Fruit fly (Drosophila melanogaster) whole organism, embryonic: ENCODE measurements around the gene Mybbp1A.

Source experiments
- BEAF-32 ChIP-seq: fragments of 200-800 bp; sonication (Bioruptor generic); optimal IDR thresholded peaks from 3 replicates; lab custom pipeline; 2017; ENCODE audit warnings: missing biosample characterization, missing genetic modification characterization, mild to moderate bottlenecking, moderate library complexity, missing genetic modification reagents
- C15 ChIP-seq: fragments of 200-800 bp; sonication (Bioruptor generic); IDR thresholded peaks from 3 replicates; pipeline ENCODE4 v1.3.6; 2022; ENCODE audit warnings: missing biosample characterization, missing genetic modification characterization
- CG11085 ChIP-seq: fragments of 200-800 bp; sonication (Bioruptor generic); IDR thresholded peaks from 2 replicates; pipeline ENCODE4 v1.3.6; 2022; ENCODE audit warnings: missing biosample characterization, missing genetic modification characterization
- CG13287 ChIP-seq: fragments of 200-800 bp; sonication (Bioruptor generic); IDR thresholded peaks from 2 replicates; pipeline ENCODE4 v1.3.6; 2022; ENCODE audit warnings: missing biosample characterization, missing genetic modification characterization; ENCODE audit not compliant: partially characterized antibody
- CG14860 ChIP-seq: fragments of 200-800 bp; sonication (Bioruptor generic); IDR thresholded peaks from 3 replicates; pipeline ENCODE4 v1.3.6; 2022; ENCODE audit warnings: missing biosample characterization, missing genetic modification characterization; ENCODE audit not compliant: partially characterized antibody
- CG15696 ChIP-seq: fragments of 200-800 bp; sonication (Bioruptor generic); optimal IDR thresholded peaks from 2 replicates; lab custom pipeline; 2019; ENCODE audit warnings: missing biosample characterization, mild to moderate bottlenecking, missing genetic modification characterization, moderate library complexity
- CG17385 ChIP-seq: fragments of 200-800 bp; sonication (Bioruptor generic); optimal IDR thresholded peaks from 3 replicates; lab custom pipeline; 2018; ENCODE audit warnings: missing biosample characterization, mild to moderate bottlenecking, missing genetic modification characterization
- CG18011 ChIP-seq: fragments of 200-800 bp; sonication (Bioruptor generic); optimal IDR thresholded peaks from 2 replicates; lab custom pipeline; 2017; ENCODE audit warnings: missing biosample characterization, missing genetic modification characterization, mild to moderate bottlenecking, moderate library complexity, missing genotype
- CG18262 ChIP-seq: fragments of 200-800 bp; optimal IDR thresholded peaks from 3 replicates; lab custom pipeline; 2019; ENCODE audit warnings: missing biosample characterization, mild to moderate bottlenecking, missing genetic modification characterization, moderate library complexity
- CG3065 ChIP-seq: fragments of 200-800 bp; sonication (Bioruptor generic); optimal IDR thresholded peaks from 2 replicates; lab custom pipeline; 2016; ENCODE audit warnings: missing biosample characterization, missing genetic modification characterization
- CG32532 ChIP-seq: fragments of 200-800 bp; sonication (Bioruptor generic); IDR thresholded peaks from 2 replicates; pipeline ENCODE4 v1.3.6; 2022; ENCODE audit warnings: missing biosample characterization, missing genetic modification characterization
- CG33213 ChIP-seq: fragments of 200-800 bp; sonication (Bioruptor generic); optimal IDR thresholded peaks from 3 replicates; lab custom pipeline; 2016; ENCODE audit warnings: missing biosample characterization, missing genetic modification characterization
- CG4282 ChIP-seq: fragments of 200-800 bp; sonication (Bioruptor generic); optimal IDR thresholded peaks from 2 replicates; lab custom pipeline; 2016; ENCODE audit warnings: missing biosample characterization, missing genetic modification characterization
- CG4820 ChIP-seq: fragments of 200-800 bp; sonication (Bioruptor generic); optimal IDR thresholded peaks from 3 replicates; lab custom pipeline; 2016; ENCODE audit warnings: missing biosample characterization, missing genetic modification characterization
- CG7745 ChIP-seq: fragments of 200-800 bp; sonication (Bioruptor generic); optimal IDR thresholded peaks from 2 replicates; lab custom pipeline; 2018; ENCODE audit warnings: missing biosample characterization, mild to moderate bottlenecking, missing genetic modification characterization, moderate library complexity
- CG7786 ChIP-seq: fragments of 200-800 bp; sonication (Bioruptor generic); optimal IDR thresholded peaks from 2 replicates; lab custom pipeline; 2016; ENCODE audit warnings: missing biosample characterization, missing genetic modification characterization
- CG7987 ChIP-seq: fragments of 200-800 bp; sonication (Bioruptor generic); optimal IDR thresholded peaks from 2 replicates; lab custom pipeline; 2018; ENCODE audit warnings: missing biosample characterization, mild to moderate bottlenecking, missing genetic modification characterization, moderate library complexity
- CG8388 ChIP-seq: fragments of 200-800 bp; sonication (Bioruptor generic); optimal IDR thresholded peaks from 2 replicates; lab custom pipeline; 2019; ENCODE audit warnings: missing biosample characterization, mild to moderate bottlenecking, missing genetic modification characterization, moderate library complexity
- CHES-1-like ChIP-seq: fragments of 200-800 bp; sonication (Bioruptor generic); optimal IDR thresholded peaks from 2 replicates; lab custom pipeline; 2016; ENCODE audit warnings: missing biosample characterization, missing genetic modification characterization
- CkIIα-i1 ChIP-seq: fragments of 200-800 bp; sonication (Bioruptor generic); IDR thresholded peaks from 2 replicates; pipeline ENCODE4 v1.3.6; 2022; ENCODE audit warnings: missing biosample characterization, missing genetic modification characterization
- Dek ChIP-seq: fragments of 200-800 bp; sonication (Bioruptor generic); optimal IDR thresholded peaks from 3 replicates; lab custom pipeline; 2019; ENCODE audit warnings: missing biosample characterization, mild to moderate bottlenecking, missing genetic modification characterization, moderate library complexity
- Dref ChIP-seq: fragments of 200-800 bp; sonication (Bioruptor generic); IDR thresholded peaks from 2 replicates; pipeline ENCODE4 v1.3.6; 2022; ENCODE audit warnings: missing biosample characterization, missing genetic modification characterization
- Eip74EF ChIP-seq, 2 experiments: fragments of 200-800 bp in 1 of 2; fragments of >200 bp in 1 of 2; sonication (Bioruptor generic) in 1 of 2; optimal IDR thresholded peaks; 2 replicates each; lab custom pipeline; 2017 to 2019; ENCODE audit warnings: missing biosample characterization in 2 of 2, missing genetic modification characterization in 2 of 2, mild to moderate bottlenecking in 1 of 2, moderate library complexity in 1 of 2
- Mes4 ChIP-seq: fragments of 200-800 bp; sonication (Bioruptor generic); optimal IDR thresholded peaks from 2 replicates; lab custom pipeline; 2016; ENCODE audit warnings: missing biosample characterization, missing genetic modification characterization
- NC2α ChIP-seq: fragments of 200-800 bp; sonication (Bioruptor generic); optimal IDR thresholded peaks from 2 replicates; lab custom pipeline; 2016; ENCODE audit warnings: missing biosample characterization, missing genetic modification characterization
- Scr ChIP-seq: fragments of 200-800 bp; sonication (Bioruptor generic); IDR thresholded peaks from 2 replicates; pipeline ENCODE4 v1.3.6; 2022; ENCODE audit warnings: missing biosample characterization, missing genetic modification characterization; ENCODE audit not compliant: partially characterized antibody
- Side ChIP-seq: fragments of 200-800 bp; sonication (Bioruptor generic); optimal IDR thresholded peaks from 2 replicates; lab custom pipeline; 2016; ENCODE audit warnings: missing biosample characterization, missing genetic modification characterization
- Vsx1 ChIP-seq: fragments of 200-800 bp; sonication (Bioruptor generic); optimal IDR thresholded peaks from 2 replicates; lab custom pipeline; 2017; ENCODE audit warnings: missing biosample characterization, mild to moderate bottlenecking, missing genetic modification characterization, missing genetic modification reagents
- amos ChIP-seq: fragments of 200-800 bp; sonication (Bioruptor generic); IDR thresholded peaks from 2 replicates; pipeline ENCODE4 v1.3.6; 2022; ENCODE audit warnings: missing biosample characterization, missing genetic modification characterization; ENCODE audit not compliant: partially characterized antibody
- ase ChIP-seq: fragments of 200-800 bp; sonication (Bioruptor generic); IDR thresholded peaks from 3 replicates; pipeline ENCODE4 v1.3.6; 2022; ENCODE audit warnings: missing biosample characterization, missing genetic modification characterization
- corto ChIP-seq: fragments of 200-800 bp; sonication (Bioruptor generic); optimal IDR thresholded peaks from 2 replicates; lab custom pipeline; 2016; ENCODE audit warnings: missing biosample characterization, mild to moderate bottlenecking, missing genetic modification characterization, moderate library complexity
- danr ChIP-seq: fragments of 200-800 bp; sonication (Bioruptor generic); IDR thresholded peaks from 2 replicates; pipeline ENCODE4 v1.3.6; 2022; ENCODE audit warnings: missing biosample characterization, missing genetic modification characterization
- dmrt99B ChIP-seq: fragments of 200-800 bp; sonication (Bioruptor generic); optimal IDR thresholded peaks from 2 replicates; lab custom pipeline; 2018; ENCODE audit warnings: missing biosample characterization, mild to moderate bottlenecking, missing genetic modification characterization, moderate library complexity
- dpn ChIP-seq, 2 experiments: fragments of 200-800 bp; sonication (Bioruptor generic); optimal IDR thresholded peaks; 3 replicates each; lab custom pipeline; 2016; ENCODE audit warnings: missing biosample characterization in 2 of 2, missing genetic modification characterization in 2 of 2
- her ChIP-seq: fragments of 200-800 bp; sonication (Bioruptor generic); optimal IDR thresholded peaks from 2 replicates; lab custom pipeline; 2016; ENCODE audit warnings: missing biosample characterization, missing genetic modification characterization
- ind ChIP-seq: fragments of 200-800 bp; sonication (Bioruptor generic); optimal IDR thresholded peaks from 3 replicates; lab custom pipeline; 2016; ENCODE audit warnings: missing biosample characterization, missing genetic modification characterization
- lola ChIP-seq, 3 experiments: fragments of >200 bp in 2 of 3; fragments of 200-800 bp in 1 of 3; sonication (Bioruptor generic) in 1 of 3; optimal IDR thresholded peaks; 2 replicates each; lab custom pipeline; 2017 to 2019; ENCODE audit warnings: missing biosample characterization in 3 of 3, missing genetic modification characterization in 3 of 3, mild to moderate bottlenecking in 1 of 3, moderate library complexity in 1 of 3
- luna ChIP-seq: fragments of 200-800 bp; sonication (Bioruptor generic); optimal IDR thresholded peaks from 2 replicates; lab custom pipeline; 2016; ENCODE audit warnings: missing biosample characterization, missing genetic modification characterization
- maf-S ChIP-seq: fragments of 200-800 bp; sonication (Bioruptor generic); optimal IDR thresholded peaks from 2 replicates; lab custom pipeline; 2016; ENCODE audit warnings: missing biosample characterization, missing genetic modification characterization
- nau ChIP-seq: fragments of 200-800 bp; sonication (Bioruptor generic); optimal IDR thresholded peaks from 3 replicates; lab custom pipeline; 2017; ENCODE audit warnings: missing biosample characterization, mild to moderate bottlenecking, missing genetic modification characterization, missing genetic modification reagents
- pros ChIP-seq: fragments of 200-800 bp; sonication (Bioruptor generic); optimal IDR thresholded peaks from 3 replicates; lab custom pipeline; 2019; ENCODE audit warnings: missing biosample characterization, mild to moderate bottlenecking, missing genetic modification characterization, moderate library complexity
- row ChIP-seq: fragments of 200-800 bp; sonication (Bioruptor generic); IDR thresholded peaks from 3 replicates; pipeline ENCODE4 v1.3.6; 2022; ENCODE audit warnings: missing biosample characterization, missing genetic modification characterization
- schlank ChIP-seq: fragments of 200-800 bp; sonication (Bioruptor generic); optimal IDR thresholded peaks from 2 replicates; lab custom pipeline; 2018; ENCODE audit warnings: missing biosample characterization, mild to moderate bottlenecking, missing genetic modification characterization
- slou ChIP-seq: fragments of 200-800 bp; sonication (Bioruptor generic); optimal IDR thresholded peaks from 3 replicates; lab custom pipeline; 2016; ENCODE audit warnings: missing biosample characterization, missing genetic modification characterization
- sna ChIP-seq: fragments of 200-800 bp; sonication (Bioruptor generic); IDR thresholded peaks from 2 replicates; pipeline ENCODE4 v1.3.6; 2022; ENCODE audit warnings: missing biosample characterization, missing genetic modification characterization; ENCODE audit not compliant: partially characterized antibody
- sqz ChIP-seq: fragments of 200-800 bp; sonication (Bioruptor generic); optimal IDR thresholded peaks from 3 replicates; lab custom pipeline; 2018; ENCODE audit warnings: missing biosample characterization, mild to moderate bottlenecking, missing genetic modification characterization
- tgo ChIP-seq: fragments of 200-800 bp; sonication (Bioruptor generic); IDR thresholded peaks from 3 replicates; pipeline ENCODE4 v1.3.6; 2022; ENCODE audit warnings: missing biosample characterization, missing genetic modification characterization
- tio ChIP-seq: fragments of 200-800 bp; sonication (Bioruptor generic); optimal IDR thresholded peaks from 2 replicates; lab custom pipeline; 2017; ENCODE audit warnings: missing biosample characterization, missing genetic modification characterization, inconsistent platforms
- tx ChIP-seq: fragments of 200-800 bp; sonication (Bioruptor generic); optimal IDR thresholded peaks from 2 replicates; lab custom pipeline; 2016; ENCODE audit warnings: missing biosample characterization, missing genetic modification characterization
- wor ChIP-seq: fragments of 200-800 bp; sonication (Bioruptor generic); IDR thresholded peaks from 2 replicates; pipeline ENCODE4 v1.3.6; 2022; ENCODE audit warnings: missing biosample characterization, missing genetic modification characterization
- zf30C ChIP-seq: fragments of 200-800 bp; sonication (Bioruptor generic); optimal IDR thresholded peaks from 3 replicates; lab custom pipeline; 2018; ENCODE audit warnings: missing biosample characterization, mild to moderate bottlenecking, missing genetic modification characterization

Gene Mybbp1A

dm6 chrX:617477-617795, 12.1 kb upstream of the Mybbp1A start (continued):
- TF ChIP-seq CG18262 (tag; lab: Kevin White, UChicago) (no peak), CG32532 (GFP tag; lab: Robert Waterston, UW) (0 out of 2 replicates have a peak, but pooled peaks have one; percentile 6), amos (GFP tag; lab: Robert Waterston, UW) (peak; percentile 87), row (GFP tag; lab: Robert Waterston, UW) (0 out of 3 replicates have a peak, but pooled peaks have one; percentile 8), nau (no peak), sqz (GFP tag; lab: Kevin White, UChicago) (no peak), CHES-1-like (GFP tag; lab: Kevin White, UChicago) (no peak), BEAF-32 (GFP tag; lab: Kevin White, UChicago) (peak; percentile 84), ind (GFP tag; lab: Kevin White, UChicago) (no peak), schlank (no peak), corto (no peak), Eip74EF (GFP tag; optimal IDR thresholded peaks at IDR 0.05; lab: Kevin White, UChicago) (no peak), CG15696 (tag; lab: Kevin White, UChicago) (no peak), Scr (GFP tag; lab: Robert Waterston, UW) (peak; percentile 75), dpn (GFP tag; optimal IDR thresholded peaks at IDR 0.05; lab: Kevin White, UChicago) (peak in 1 of 2 experiments; percentile 3), CkIIα-i1 (GFP tag; lab: Robert Waterston, UW) (no peak), CG11085 (GFP tag; lab: Robert Waterston, UW) (no peak), slou (GFP tag; lab: Kevin White, UChicago) (no peak), luna (GFP tag; lab: Kevin White, UChicago) (no peak), CG14860 (GFP tag; lab: Robert Waterston, UW) (peak; percentile 53; the same call in 2 of the 3 replicates), CG7987 (GFP tag; lab: Kevin White, UChicago) (no peak), Dek (tag; lab: Kevin White, UChicago) (no peak), CG17385 (no peak), tgo (GFP tag; lab: Robert Waterston, UW) (no peak), CG4820 (GFP tag; lab: Kevin White, UChicago) (no peak), Dref (GFP tag; lab: Robert Waterston, UW) (peak; percentile 85), CG7786 (GFP tag; lab: Kevin White, UChicago) (peak; percentile 28), NC2α (GFP tag; lab: Kevin White, UChicago) (no peak), danr (no peak), C15 (GFP tag; lab: Robert Waterston, UW) (no peak), ase (GFP tag; lab: Robert Waterston, UW) (no peak), CG7745 (tag; lab: Kevin White, UChicago) (no peak)

- TF ChIP-seq maf-S (GFP tag; lab: Kevin White, UChicago) (peak; percentile 24), dmrt99B (tag; lab: Kevin White, UChicago) (peak; percentile 26), CG3065 (no peak), CG8388 (GFP tag; lab: Kevin White, UChicago) (no peak), CG4282 (GFP tag; lab: Kevin White, UChicago) (no peak), slou (GFP tag; lab: Kevin White, UChicago) (no peak), CG33213 (GFP tag; lab: Kevin White, UChicago) (no peak), Eip74EF (GFP tag; optimal IDR thresholded peaks at IDR 0.05; lab: Kevin White, UChicago) (no peak), Vsx1 (no peak), pros (GFP tag; lab: Kevin White, UChicago) (peak; percentile 16), wor (GFP tag; lab: Robert Waterston, UW) (no peak), sna (GFP tag; lab: Robert Waterston, UW) (no peak), her (GFP tag; lab: Kevin White, UChicago) (peak; percentile 29), lola (GFP tag; optimal IDR thresholded peaks at IDR 0.05; lab: Kevin White, UChicago) (peak in 1 of 3 experiments; percentile 18), zf30C (GFP tag; lab: Kevin White, UChicago) (no peak), CG13287 (no peak), tio (GFP tag; lab: Kevin White, UChicago) (no peak), CG18011 (no peak), Side (GFP tag; lab: Kevin White, UChicago) (peak; percentile 18), Mes4 (GFP tag; lab: Kevin White, UChicago) (peak; percentile 40), tx (GFP tag; lab: Kevin White, UChicago) (peak; percentile 33)
These were observed 11.0 kb upstream of the Mybbp1A start for dm6 chrX:618583-618982.
